Fruit fly (Drosophila melanogaster) Kc167 (cell line): ENCODE measurements around the gene CG12520.

Source experiments
- Myc ChIP-seq: fragments of >200 bp; optimal IDR thresholded peaks from 2 replicates; lab custom pipeline; 2017; ENCODE audit warnings: missing external identifiers
- Sin3A ChIP-seq: fragments of >200 bp; optimal IDR thresholded peaks from 2 replicates; lab custom pipeline; 2018; ENCODE audit warnings: missing external identifiers
- h ChIP-seq: fragments of >200 bp; optimal IDR thresholded peaks from 3 replicates; lab custom pipeline; 2018; ENCODE audit warnings: missing external identifiers
- insv ChIP-seq: fragments of >200 bp; optimal IDR thresholded peaks from 3 replicates; lab custom pipeline; 2018; ENCODE audit warnings: missing external identifiers
- psq ChIP-seq: fragments of >200 bp; optimal IDR thresholded peaks from 2 replicates; lab custom pipeline; 2017; ENCODE audit warnings: missing external identifiers
- ttk ChIP-seq: sonication (Bioruptor generic); optimal IDR thresholded peaks from 2 replicates; lab custom pipeline; 2017; ENCODE audit warnings: missing external identifiers

The CG12520 gene

dm6 chr3L:12902579-12903228, at the start of gene CG12520:
TSS of gene CG12520 (minus strand) at chr3L:12902737.
- TF ChIP-seq Sin3A (lab: Kevin White, UChicago): no peak
- no peak for TF ChIP-seq h (lab: Kevin White, UChicago)
- TF ChIP-seq insv (lab: Kevin White, UChicago): no peak
- TF ChIP-seq psq (lab: Kevin White, UChicago): no peak
- TF ChIP-seq ttk (lab: Kevin White, UChicago): no peak
- no peak for TF ChIP-seq Myc

dm6 chr3L:12949386-12949785, 46.8 kb upstream of the CG12520 start:
- TF ChIP-seq ttk (lab: Kevin White, UChicago): no peak
- no peak for TF ChIP-seq psq (lab: Kevin White, UChicago)
- no peak for TF ChIP-seq Sin3A (lab: Kevin White, UChicago)
- TF ChIP-seq insv (lab: Kevin White, UChicago): no peak
- no peak for TF ChIP-seq h (lab: Kevin White, UChicago)
- no peak for TF ChIP-seq Myc

- TF ChIP-seq Myc (no peak), h (lab: Kevin White, UChicago) (no peak), ttk (lab: Kevin White, UChicago) (no peak), Sin3A (lab: Kevin White, UChicago) (no peak)
Observed at dm6 chr3L:12915431-12915830, 12.9 kb upstream of the CG12520 start.

dm6 chr3L:12913609-12914266, 11.2 kb upstream of the CG12520 start, which contains the start of gene CG32115:
TSS of gene CG32115 (minus strand) at chr3L:12913646.
- no peak for TF ChIP-seq insv (lab: Kevin White, UChicago)
- TF ChIP-seq psq (lab: Kevin White, UChicago): no peak

dm6 chr3L:12903611-12904010, 1.1 kb upstream of the CG12520 start, which contains the start of gene CG32117:
TSS of gene CG32117 (minus strand) at chr3L:12903711.
- no peak for TF ChIP-seq ttk (lab: Kevin White, UChicago)
- TF ChIP-seq Sin3A (lab: Kevin White, UChicago): no peak
- no peak for TF ChIP-seq h (lab: Kevin White, UChicago)
- no peak for TF ChIP-seq Myc
- TF ChIP-seq insv (lab: Kevin White, UChicago): no peak
- TF ChIP-seq psq (lab: Kevin White, UChicago): no peak

dm6 chr3L:12892485-12893173, 9.9 kb downstream of the CG12520 start, which contains the start of gene CG14118:
TSS of gene CG14118 (plus strand) at chr3L:12892658.
- TF ChIP-seq psq (lab: Kevin White, UChicago) (no peak), Myc (no peak), Sin3A (lab: Kevin White, UChicago) (no peak), ttk (lab: Kevin White, UChicago) (no peak), h (lab: Kevin White, UChicago) (no peak), insv (lab: Kevin White, UChicago) (no peak)

dm6 chr3L:12889353-12889820, 13.2 kb downstream of the CG12520 start, which contains the start of gene CG43894:
TSS of gene CG43894 (plus strand) at chr3L:12889770.
- no peak for TF ChIP-seq psq (lab: Kevin White, UChicago)
- TF ChIP-seq insv (lab: Kevin White, UChicago): no peak
- TF ChIP-seq h (lab: Kevin White, UChicago): no peak

dm6 chr3L:12884680-12885079, 17.9 kb downstream of the CG12520 start, which contains the start of gene CG14120:
TSS of gene CG14120 (plus strand) at chr3L:12885039.
- TF ChIP-seq ttk (lab: Kevin White, UChicago) (no peak), insv (lab: Kevin White, UChicago) (no peak), Sin3A (lab: Kevin White, UChicago) (no peak), psq (lab: Kevin White, UChicago) (no peak), h (lab: Kevin White, UChicago) (no peak), Myc (no peak)

dm6 chr3L:12874211-12874610, 28.3 kb downstream of the CG12520 start:
- TF ChIP-seq insv (lab: Kevin White, UChicago) (no peak), psq (lab: Kevin White, UChicago) (no peak), h (lab: Kevin White, UChicago) (no peak), ttk (lab: Kevin White, UChicago) (no peak), Sin3A (lab: Kevin White, UChicago) (no peak), Myc (no peak)

dm6 chr3L:12867956-12868443, 34.5 kb downstream of the CG12520 start:
- no peak for TF ChIP-seq h (lab: Kevin White, UChicago)
- TF ChIP-seq psq (lab: Kevin White, UChicago): no peak
- no peak for TF ChIP-seq ttk (lab: Kevin White, UChicago)
- TF ChIP-seq insv (lab: Kevin White, UChicago): no peak
- no peak for TF ChIP-seq Myc
- no peak for TF ChIP-seq Sin3A (lab: Kevin White, UChicago)

dm6 chr3L:12864472-12864871, 38.1 kb downstream of the CG12520 start:
- TF ChIP-seq h (lab: Kevin White, UChicago) (no peak), insv (lab: Kevin White, UChicago) (no peak), ttk (lab: Kevin White, UChicago) (no peak), psq (lab: Kevin White, UChicago) (no peak), Sin3A (lab: Kevin White, UChicago) (no peak)
